Worm (Caenorhabditis elegans) whole organism, L4 larva: ENCODE data around the gene srz-15.

ENCODE experiments used
- ZK546.5 ChIP-seq, 2 experiments: sonication (generic microtip); optimal IDR thresholded peaks; 2 replicates each; lab custom pipeline; 2017; ENCODE audit warnings: missing biosample characterization in 2 of 2, missing genetic modification characterization in 2 of 2
- aly-2 ChIP-seq: sonication (generic microtip); optimal IDR thresholded peaks from 2 replicates; lab custom pipeline; 2018; ENCODE audit warnings: missing biosample characterization, missing genetic modification characterization
- ama-1 ChIP-seq: fragments of 150-350 bp; optimal IDR thresholded peaks from 2 replicates; lab custom pipeline; 2014; ENCODE audit warnings: inconsistent platforms, mixed read lengths
- ces-1 ChIP-seq: fragments of 150-350 bp; sonication (generic microtip); optimal IDR thresholded peaks from 4 replicates; lab custom pipeline; 2014; ENCODE audit warnings: missing biosample characterization, missing genetic modification reagents, missing genetic modification characterization
- fkh-10 ChIP-seq: fragments of 150-350 bp; optimal IDR thresholded peaks from 2 replicates; lab custom pipeline; 2014; ENCODE audit warnings: missing biosample characterization, missing genetic modification reagents, missing genetic modification characterization
- fos-1 ChIP-seq: fragments of 150-350 bp; optimal IDR thresholded peaks from 2 replicates; lab custom pipeline; 2014; ENCODE audit warnings: missing biosample characterization, missing genetic modification characterization
- lsy-2 ChIP-seq, 2 experiments: fragments of 150-350 bp in 1 of 2; sonication (generic microtip) in 1 of 2; optimal IDR thresholded peaks; 2 replicates each; lab custom pipeline; 2014 to 2017; ENCODE audit warnings: missing biosample characterization in 2 of 2, missing genetic modification characterization in 2 of 2
- mdl-1 ChIP-seq, 2 experiments: fragments of 150-350 bp in 1 of 2; sonication (generic microtip) in 1 of 2; optimal IDR thresholded peaks; 2 replicates each; lab custom pipeline; 2014 to 2017; ENCODE audit warnings: missing biosample characterization in 2 of 2, missing genetic modification characterization in 2 of 2
- nhr-102 ChIP-seq: sonication (generic microtip); optimal IDR thresholded peaks from 2 replicates; lab custom pipeline; 2016; ENCODE audit warnings: mild to moderate bottlenecking, missing genetic modification characterization, moderate library complexity, missing compliant biosample characterization
- nhr-11 ChIP-seq: fragments of 150-350 bp; optimal IDR thresholded peaks from 2 replicates; lab custom pipeline; 2014; ENCODE audit warnings: missing biosample characterization, missing genetic modification characterization
- nhr-6 ChIP-seq: fragments of 150-350 bp; optimal IDR thresholded peaks from 2 replicates; lab custom pipeline; 2014; ENCODE audit warnings: missing biosample characterization, missing genetic modification characterization
- unc-62 ChIP-seq, 3 experiments: fragments of 150-350 bp in 1 of 3; sonication (generic microtip); optimal IDR thresholded peaks in 2 of 3; peaks in 1 of 3; 1 replicate in 1 of 3; 2 replicates in 2 of 3; lab custom pipeline; 2014 to 2017; ENCODE audit warnings: missing biosample characterization in 3 of 3, missing genetic modification characterization in 3 of 3, missing genetic modification reagents in 3 of 3, missing genotype in 1 of 3
- zfp-3 ChIP-seq: fragments of 200-800 bp; sonication (Bioruptor generic); conservative IDR thresholded peaks from 2 replicates; pipeline ENCODE4 v1.3.6; 2022; ENCODE audit warnings: missing genetic modification reagents, missing genetic modification characterization, missing compliant biosample characterization
- ztf-7 ChIP-seq: fragments of 150-350 bp; optimal IDR thresholded peaks from 2 replicates; lab custom pipeline; 2014; ENCODE audit warnings: missing biosample characterization, missing genetic modification characterization

DNA sequence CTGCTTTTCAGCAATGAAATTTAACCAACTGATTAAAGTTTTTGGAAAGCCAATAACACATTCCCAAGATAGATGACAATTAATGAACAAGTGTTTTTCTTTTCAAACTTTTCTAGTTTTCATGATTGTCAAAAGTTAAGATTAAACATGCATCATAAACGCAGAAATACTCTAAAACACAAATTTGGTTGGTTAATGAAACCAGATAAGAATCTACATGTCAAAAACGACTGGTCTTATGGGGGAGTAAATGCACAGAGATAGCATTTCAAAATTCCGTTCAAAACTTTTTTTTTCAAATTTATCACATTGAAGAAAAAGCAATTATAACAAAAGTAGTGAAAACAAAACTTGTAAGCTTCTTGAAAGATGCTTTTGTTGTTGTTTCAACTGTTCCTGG, 11.9 kb upstream of the srz-15 start:
- TF ChIP-seq lsy-2 (tag; optimal IDR thresholded peaks at IDR 0.05; lab: Kevin White, UChicago) (no peak), ZK546.5 (tag; optimal IDR thresholded peaks at IDR 0.05; lab: Kevin White, UChicago) (no peak), nhr-102 (tag; lab: Kevin White, UChicago) (no peak), fkh-10 (GFP tag; lab: Kevin White, UChicago) (no peak), ama-1 (no peak), fos-1 (tag; lab: Kevin White, UChicago) (no peak), ces-1 (GFP tag; lab: Kevin White, UChicago) (no peak), mdl-1 (tag; optimal IDR thresholded peaks at IDR 0.05; lab: Kevin White, UChicago) (no peak), zfp-3 (GFP tag; lab: Robert Waterston, UW) (no peak), ztf-7 (tag; lab: Kevin White, UChicago) (no peak), aly-2 (no peak), nhr-6 (tag; lab: Kevin White, UChicago) (no peak), unc-62 (GFP tag; optimal IDR thresholded peaks at IDR 0.05 in 1 of 2; lab: Kevin White, UChicago) (no peak), unc-62 (tag; optimal IDR thresholded peaks at IDR 0.05; lab: Kevin White, UChicago) (no peak), nhr-11 (tag; lab: Kevin White, UChicago) (no peak)
